Worm (Caenorhabditis elegans): Measurements from ENCODE around the gene bpnt-1.

- TF ChIP-seq W03F9.2 (tag; optimal IDR thresholded peaks at IDR 0.05), result no peak
- no peak for TF ChIP-seq him-1 (tag; optimal IDR thresholded peaks at IDR 0.05)
- TF ChIP-seq dao-5 (tag; optimal IDR thresholded peaks at IDR 0.05), result no peak
Observed at ce11 chrII:4467869-4468268, 47.8 kb downstream of the bpnt-1 start, which contains the start of gene W06B4.2.

All from whole organism, L4/young adult.